Worm (Caenorhabditis elegans) whole organism, L2 larva: ENCODE results near the gene Y6G8.2.
A peak's percentile ranks its signal among the peaks of the same experiment; 100 is the strongest.

Source experiments
- F13H6.1 ChIP-seq: sonication (generic microtip); optimal IDR thresholded peaks from 2 replicates; lab custom pipeline; 2016; ENCODE audit warnings: missing genetic modification characterization, missing compliant biosample characterization
- R02D3.7 ChIP-seq: fragments of 150-350 bp; optimal IDR thresholded peaks from 2 replicates; lab custom pipeline; 2014; ENCODE audit warnings: missing biosample characterization, missing genetic modification characterization
- Y55F3AM.14 ChIP-seq: fragments of 200-800 bp; sonication (Bioruptor generic); optimal IDR thresholded peaks from 2 replicates; lab custom pipeline; 2018; ENCODE audit warnings: mild to moderate bottlenecking, missing genetic modification characterization, missing compliant biosample characterization
- ZK546.5 ChIP-seq: sonication (generic microtip); optimal IDR thresholded peaks from 2 replicates; lab custom pipeline; 2017; ENCODE audit warnings: missing biosample characterization, missing genetic modification characterization
- alr-1 ChIP-seq: fragments of 150-350 bp; optimal IDR thresholded peaks from 2 replicates; lab custom pipeline; 2014; ENCODE audit warnings: missing biosample characterization, missing genetic modification characterization
- aly-2 ChIP-seq: fragments of 150-350 bp; optimal IDR thresholded peaks from 2 replicates; lab custom pipeline; 2014; ENCODE audit warnings: missing biosample characterization, missing genetic modification characterization
- ama-1 ChIP-seq: fragments of 150-350 bp; optimal IDR thresholded peaks from 2 replicates; lab custom pipeline; 2018; ENCODE audit warnings: inconsistent platforms
- blmp-1 ChIP-seq: sonication (generic microtip); optimal IDR thresholded peaks from 2 replicates; lab custom pipeline; 2017; ENCODE audit warnings: missing genetic modification characterization, mild to moderate bottlenecking, missing compliant biosample characterization, antibody characterized with exemption, moderate library complexity; ENCODE audit not compliant: insufficient read depth
- ceh-16 ChIP-seq: fragments of 150-350 bp; optimal IDR thresholded peaks from 2 replicates; lab custom pipeline; 2014; ENCODE audit warnings: missing biosample characterization, missing genetic modification characterization
- ceh-82 ChIP-seq: fragments of 150-350 bp; optimal IDR thresholded peaks from 2 replicates; lab custom pipeline; 2014; ENCODE audit warnings: missing biosample characterization, missing genetic modification characterization
- crh-2 ChIP-seq: sonication (generic microtip); optimal IDR thresholded peaks from 2 replicates; lab custom pipeline; 2017; ENCODE audit warnings: missing biosample characterization, missing genetic modification characterization
- egl-27 ChIP-seq: sonication (generic microtip); optimal IDR thresholded peaks from 3 replicates; lab custom pipeline; 2017; ENCODE audit warnings: missing biosample characterization, missing genetic modification reagents, missing genetic modification characterization
- elt-3 ChIP-seq: sonication (generic microtip); optimal IDR thresholded peaks from 2 replicates; lab custom pipeline; 2017; ENCODE audit warnings: missing biosample characterization, missing genetic modification characterization
- fos-1 ChIP-seq: fragments of 150-350 bp; optimal IDR thresholded peaks from 2 replicates; lab custom pipeline; 2014; ENCODE audit warnings: missing biosample characterization, missing genetic modification characterization
- lin-11 ChIP-seq: fragments of 150-350 bp; sonication (generic microtip); optimal IDR thresholded peaks from 2 replicates; lab custom pipeline; 2014; ENCODE audit warnings: missing biosample characterization, missing genetic modification characterization, inconsistent platforms, mixed read lengths
- lin-13 ChIP-seq: fragments of 150-350 bp; optimal IDR thresholded peaks from 2 replicates; lab custom pipeline; 2014; ENCODE audit warnings: missing biosample characterization, missing genetic modification reagents, missing genetic modification characterization
- lin-39 ChIP-seq: fragments of 150-350 bp; optimal IDR thresholded peaks from 2 replicates; lab custom pipeline; 2014; ENCODE audit warnings: missing biosample characterization, missing genetic modification reagents, missing genetic modification characterization
- mbf-1 ChIP-seq: sonication (generic microtip); optimal IDR thresholded peaks from 2 replicates; lab custom pipeline; 2017; ENCODE audit warnings: missing biosample characterization, missing genetic modification characterization
- mdl-1 ChIP-seq, 2 experiments: fragments of 150-350 bp in 1 of 2; sonication (generic microtip) in 1 of 2; optimal IDR thresholded peaks; 2 replicates each; lab custom pipeline; 2017; ENCODE audit warnings: missing biosample characterization in 2 of 2, missing genetic modification characterization in 2 of 2
- nhr-10 ChIP-seq: sonication (generic microtip); optimal IDR thresholded peaks from 2 replicates; lab custom pipeline; 2017; ENCODE audit warnings: missing biosample characterization, missing genetic modification characterization
- nhr-11 ChIP-seq: fragments of 150-350 bp; optimal IDR thresholded peaks from 2 replicates; lab custom pipeline; 2014; ENCODE audit warnings: missing biosample characterization, missing genetic modification characterization
- nhr-12 ChIP-seq: fragments of 150-350 bp; optimal IDR thresholded peaks from 2 replicates; lab custom pipeline; 2014; ENCODE audit warnings: missing biosample characterization, missing genetic modification characterization
- nhr-129 ChIP-seq: fragments of 150-350 bp; optimal IDR thresholded peaks from 2 replicates; lab custom pipeline; 2014; ENCODE audit warnings: missing biosample characterization, missing genetic modification characterization
- nhr-21 ChIP-seq: fragments of 150-350 bp; optimal IDR thresholded peaks from 2 replicates; lab custom pipeline; 2014; ENCODE audit warnings: missing biosample characterization, missing genetic modification characterization
- nhr-23 ChIP-seq: fragments of 150-350 bp; optimal IDR thresholded peaks from 2 replicates; lab custom pipeline; 2014; ENCODE audit warnings: missing biosample characterization, missing genetic modification reagents, missing genetic modification characterization
- nhr-237 ChIP-seq: fragments of 150-350 bp; optimal IDR thresholded peaks from 2 replicates; lab custom pipeline; 2014; ENCODE audit warnings: missing biosample characterization, missing genetic modification characterization
- nhr-25 ChIP-seq: fragments of 150-350 bp; sonication (generic microtip); optimal IDR thresholded peaks from 3 replicates; lab custom pipeline; 2014; ENCODE audit warnings: missing biosample characterization, missing genetic modification characterization
- nhr-77 ChIP-seq: fragments of 150-350 bp; optimal IDR thresholded peaks from 2 replicates; lab custom pipeline; 2014; ENCODE audit warnings: missing biosample characterization, missing genetic modification characterization
- peb-1 ChIP-seq: fragments of 150-350 bp; optimal IDR thresholded peaks from 2 replicates; lab custom pipeline; 2014; ENCODE audit warnings: missing biosample characterization, missing genetic modification characterization
- skn-1 ChIP-seq: sonication (generic microtip); optimal IDR thresholded peaks from 2 replicates; lab custom pipeline; 2017; ENCODE audit warnings: missing biosample characterization, missing genetic modification characterization
- sma-3 ChIP-seq: sonication (generic microtip); optimal IDR thresholded peaks from 2 replicates; lab custom pipeline; 2016; ENCODE audit warnings: missing genetic modification reagents, missing genetic modification characterization, missing compliant biosample characterization
- sma-9 ChIP-seq, 2 experiments: fragments of 150-350 bp in 1 of 2; sonication (generic microtip) in 1 of 2; optimal IDR thresholded peaks; 2 replicates each; lab custom pipeline; 2014 to 2016; ENCODE audit warnings: missing genetic modification characterization in 2 of 2, mild to moderate bottlenecking in 1 of 2, missing biosample characterization in 1 of 2, missing compliant biosample characterization in 1 of 2, missing genetic modification reagents in 1 of 2, moderate library complexity in 1 of 2
- snpc-4 ChIP-seq: fragments of 150-350 bp; optimal IDR thresholded peaks from 2 replicates; lab custom pipeline; 2014; ENCODE audit warnings: missing biosample characterization, missing genetic modification characterization
- unc-39 ChIP-seq: fragments of 150-350 bp; optimal IDR thresholded peaks from 2 replicates; lab custom pipeline; 2014; ENCODE audit warnings: missing biosample characterization, missing genetic modification characterization
- unc-55 ChIP-seq: fragments of 150-350 bp; sonication (generic microtip); optimal IDR thresholded peaks from 3 replicates; lab custom pipeline; 2014; ENCODE audit warnings: missing biosample characterization, missing genetic modification reagents, missing genetic modification characterization
- unc-62 ChIP-seq: fragments of 150-350 bp; optimal IDR thresholded peaks from 2 replicates; lab custom pipeline; 2014; ENCODE audit warnings: missing biosample characterization, missing genetic modification reagents, missing genetic modification characterization
- zag-1 ChIP-seq: fragments of 150-350 bp; optimal IDR thresholded peaks from 2 replicates; lab custom pipeline; 2014; ENCODE audit warnings: missing biosample characterization, missing genetic modification characterization
- ztf-1 ChIP-seq: fragments of 200-800 bp; sonication (Bioruptor generic); conservative IDR thresholded peaks from 2 replicates; pipeline ENCODE4 v1.3.6; 2022; ENCODE audit warnings: missing genetic modification characterization, missing compliant biosample characterization
- ztf-11 ChIP-seq: sonication (generic microtip); optimal IDR thresholded peaks from 2 replicates; lab custom pipeline; 2017; ENCODE audit warnings: missing biosample characterization, missing genetic modification characterization

Y6G8.2 gene

ce11 chrV:17598810-17599209 is at the start of gene Y6G8.2:
TSS of gene Y6G8.2 (minus strand) at chrV:17598956.
- TF ChIP-seq fos-1 (peak; percentile 60), elt-3 (tag; lab: Kevin White, UChicago) (no peak)

- TF ChIP-seq alr-1 (tag; lab: Kevin White, UChicago) (no peak), ama-1 (lab: Kevin White, UChicago) (no peak), F13H6.1 (tag; lab: Kevin White, UChicago) (no peak), unc-55 (GFP tag; lab: Kevin White, UChicago) (no peak), nhr-77 (tag; lab: Kevin White, UChicago) (no peak), nhr-237 (no peak), snpc-4 (tag; lab: Kevin White, UChicago) (no peak), nhr-25 (tag; lab: Kevin White, UChicago) (no peak), nhr-10 (no peak), peb-1 (tag; lab: Kevin White, UChicago) (no peak), zag-1 (tag; lab: Kevin White, UChicago) (no peak), crh-2 (tag; lab: Kevin White, UChicago) (no peak), unc-39 (tag; lab: Kevin White, UChicago) (no peak)
Observed at ce11 chrV:17628566-17628965, 29.8 kb upstream of the Y6G8.2 start, which contains the start of gene F57G4.10. TSS of gene F57G4.10 (plus strand) at chrV:17628866.

ce11 chrV:17624906-17625305 is 26.1 kb upstream of the Y6G8.2 start, which contains the start of gene F57G4.11:
TSS of gene F57G4.11 (plus strand) at chrV:17625206.
- no peak for TF ChIP-seq nhr-237
- TF ChIP-seq skn-1 (tag; lab: Kevin White, UChicago), result no peak
- no peak for TF ChIP-seq nhr-129 (tag; lab: Kevin White, UChicago)
- no peak for TF ChIP-seq ztf-1 (GFP tag; lab: Robert Waterston, UW)
- no peak for TF ChIP-seq lin-11
- TF ChIP-seq egl-27 (tag; lab: Kevin White, UChicago), result no peak
- TF ChIP-seq unc-62 (GFP tag; lab: Kevin White, UChicago), result no peak
- no peak for TF ChIP-seq nhr-21 (tag; lab: Kevin White, UChicago)

ce11 chrV:17623230-17623629 is 24.5 kb upstream of the Y6G8.2 start, which contains the start of gene F57G4.1:
TSS of gene F57G4.1 (plus strand) at chrV:17623530.
- no peak for TF ChIP-seq ceh-16 (tag; lab: Kevin White, UChicago)
- TF ChIP-seq ztf-1 (GFP tag; lab: Robert Waterston, UW), result no peak
- TF ChIP-seq zag-1 (tag; lab: Kevin White, UChicago), result no peak
- TF ChIP-seq ZK546.5 (tag; lab: Kevin White, UChicago), result no peak
- TF ChIP-seq R02D3.7, result no peak
- TF ChIP-seq nhr-25 (tag; lab: Kevin White, UChicago), result no peak
- TF ChIP-seq nhr-12 (tag; lab: Kevin White, UChicago), result no peak
- no peak for TF ChIP-seq mbf-1 (tag; lab: Kevin White, UChicago)
- TF ChIP-seq aly-2 (tag; lab: Kevin White, UChicago), result no peak
- no peak for TF ChIP-seq unc-55 (GFP tag; lab: Kevin White, UChicago)
- TF ChIP-seq ceh-82 (tag; lab: Kevin White, UChicago), result no peak

- TF ChIP-seq F13H6.1 (tag; lab: Kevin White, UChicago) (no peak), Y55F3AM.14 (GFP tag; lab: Kevin White, UChicago) (no peak), zag-1 (tag; lab: Kevin White, UChicago) (no peak), lin-13 (GFP tag; lab: Kevin White, UChicago) (no peak), sma-3 (GFP tag; lab: Kevin White, UChicago) (no peak), ZK546.5 (tag; lab: Kevin White, UChicago) (no peak), sma-9 (GFP tag; optimal IDR thresholded peaks at IDR 0.05; lab: Kevin White, UChicago) (no peak), sma-9 (tag; optimal IDR thresholded peaks at IDR 0.05; lab: Kevin White, UChicago) (no peak), nhr-25 (tag; lab: Kevin White, UChicago) (no peak), ztf-11 (tag; lab: Kevin White, UChicago) (no peak), unc-62 (GFP tag; lab: Kevin White, UChicago) (no peak), elt-3 (tag; lab: Kevin White, UChicago) (no peak), mdl-1 (tag; optimal IDR thresholded peaks at IDR 0.05; lab: Kevin White, UChicago) (no peak), nhr-11 (tag; lab: Kevin White, UChicago) (no peak), unc-55 (GFP tag; lab: Kevin White, UChicago) (no peak), nhr-77 (tag; lab: Kevin White, UChicago) (no peak), nhr-23 (no peak), skn-1 (tag; lab: Kevin White, UChicago) (no peak), lin-39 (no peak), blmp-1 (tag; lab: Kevin White, UChicago) (no peak), nhr-12 (tag; lab: Kevin White, UChicago) (no peak)
Observed at ce11 chrV:17620266-17620665, 21.5 kb upstream of the Y6G8.2 start, which contains the start of gene Y6G8.8. TSS of gene Y6G8.8 (plus strand) at chrV:17620566.
